Comparison of ENCODE assay signal across 4 fruit fly cellular contexts in the genomic region with DNA sequence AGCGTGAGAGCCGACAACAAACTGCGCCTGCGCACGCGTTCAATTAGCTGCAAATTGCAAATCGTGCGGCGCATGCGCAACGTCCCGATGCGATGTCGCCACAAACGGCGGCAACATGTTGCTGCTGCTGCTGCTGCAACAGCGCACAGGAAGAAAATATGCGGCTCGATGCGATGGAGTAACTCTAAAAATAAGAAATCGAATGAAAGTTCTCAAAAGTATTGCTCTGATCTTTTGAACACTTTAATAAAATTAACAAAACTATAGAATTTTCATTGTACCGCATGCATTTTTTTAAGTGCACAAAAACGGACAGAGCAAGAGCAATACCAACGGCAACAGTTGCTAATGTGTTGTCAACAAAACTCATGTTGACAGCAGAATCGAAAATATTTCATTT.
A peak's percentile ranks its signal among the peaks of the same experiment; 100 is the strongest.
TF ChIP-seq lines count a peak whose summit lies in the region.

No protein-coding gene starts in this region.

- no peak for TF ChIP-seq CTCF in whole organism, embryonic (GFP tag; optimal IDR thresholded peaks at IDR 0.05; lab: Kevin White, UChicago)

TF ChIP-seq in whole organism, embryonic, 481 proteins besides CTCF, POLR2A, EP300 and RAD21 (continues in another document):
- TF ChIP-seq CG11696 (GFP tag; IDR thresholded peaks at IDR 0.05; lab: Robert Waterston, UW) = no peak
- TF ChIP-seq Antp (GFP tag; optimal IDR thresholded peaks at IDR 0.05; lab: Kevin White, UChicago) = no peak
- peak; percentile 76 for TF ChIP-seq sens-2 (GFP tag; IDR thresholded peaks at IDR 0.05; lab: Robert Waterston, UW)
- no peak for TF ChIP-seq Hey (tag; optimal IDR thresholded peaks at IDR 0.05; lab: Kevin White, UChicago)
- no peak for TF ChIP-seq GATAe (GFP tag; conservative IDR thresholded peaks at IDR 0.05; lab: Robert Waterston, UW)
- no peak for TF ChIP-seq vfl (GFP tag; optimal IDR thresholded peaks at IDR 0.05; lab: Kevin White, UChicago)
- no peak for TF ChIP-seq H2.0 (GFP tag; IDR thresholded peaks at IDR 0.05; lab: Robert Waterston, UW)
- peak; percentile 84 for TF ChIP-seq Xrp1 (GFP tag; IDR thresholded peaks at IDR 0.05; lab: Robert Waterston, UW)
- no peak for TF ChIP-seq hb (GFP tag; IDR thresholded peaks at IDR 0.05; lab: Robert Waterston, UW; ENCODE audit: partially characterized antibody)
- TF ChIP-seq CG1024 (GFP tag; IDR thresholded peaks at IDR 0.05; lab: Robert Waterston, UW) = 0 out of 2 replicates have a peak, but pooled peaks have one; percentile 14
- TF ChIP-seq CG11085 (GFP tag; IDR thresholded peaks at IDR 0.05; lab: Robert Waterston, UW) = no peak
- no peak for TF ChIP-seq ap (GFP tag; IDR thresholded peaks at IDR 0.05; lab: Robert Waterston, UW)
- peak; percentile 17 for TF ChIP-seq org-1 (GFP tag; optimal IDR thresholded peaks at IDR 0.05; lab: Kevin White, UChicago)
- TF ChIP-seq bowl (GFP tag; IDR thresholded peaks at IDR 0.05; lab: Robert Waterston, UW) = no peak
- TF ChIP-seq pros (GFP tag; optimal IDR thresholded peaks at IDR 0.05; lab: Kevin White, UChicago) = no peak
- no peak for TF ChIP-seq sna (GFP tag; IDR thresholded peaks at IDR 0.05; lab: Robert Waterston, UW; ENCODE audit: partially characterized antibody)
- no peak for TF ChIP-seq HLHmδ (GFP tag; optimal IDR thresholded peaks at IDR 0.05; lab: Kevin White, UChicago)
- TF ChIP-seq grau (tag; optimal IDR thresholded peaks at IDR 0.05; lab: Kevin White, UChicago) = no peak
- TF ChIP-seq CHES-1-like (GFP tag; optimal IDR thresholded peaks at IDR 0.05; lab: Kevin White, UChicago) = peak; percentile 15
- TF ChIP-seq ttk (GFP tag; IDR thresholded peaks at IDR 0.05; lab: Robert Waterston, UW) = 0 out of 2 replicates have a peak, but pooled peaks have one; percentile 27
- no peak for TF ChIP-seq Bgb (GFP tag; IDR thresholded peaks at IDR 0.05; lab: Robert Waterston, UW; ENCODE audit: partially characterized antibody)

TF ChIP-seq in whole organism, prepupa, 60 proteins besides CTCF, POLR2A, EP300 and RAD21 (continues in another document):
- TF ChIP-seq esn (GFP tag; optimal IDR thresholded peaks at IDR 0.05; lab: Kevin White, UChicago) (peak; percentile 85), CG7368 (GFP tag; optimal IDR thresholded peaks at IDR 0.05; lab: Kevin White, UChicago) (peak; percentile 68), CG11762 (GFP tag; optimal IDR thresholded peaks at IDR 0.05; lab: Kevin White, UChicago; ENCODE audit: insufficient read depth) (peak; percentile 55), CG4318 (GFP tag; optimal IDR thresholded peaks at IDR 0.05; lab: Kevin White, UChicago) (peak; percentile 75), Lpt (GFP tag; optimal IDR thresholded peaks at IDR 0.05; lab: Kevin White, UChicago) (peak; percentile 64), CG31627 (GFP tag; optimal IDR thresholded peaks at IDR 0.05; lab: Kevin White, UChicago) (peak; percentile 74), CG8319 (GFP tag; optimal IDR thresholded peaks at IDR 0.05; lab: Kevin White, UChicago) (peak; percentile 52), Eip93F (GFP tag; optimal IDR thresholded peaks at IDR 0.05; lab: Kevin White, UChicago) (no peak), CG15336 (GFP tag; IDR thresholded peaks at IDR 0.05; lab: Robert Waterston, UW) (peak; percentile 94), CG3919 (GFP tag; optimal IDR thresholded peaks at IDR 0.05; lab: Kevin White, UChicago) (peak; percentile 69), achi (GFP tag; optimal IDR thresholded peaks at IDR 0.05; lab: Kevin White, UChicago) (peak; percentile 65), lz (GFP tag; optimal IDR thresholded peaks at IDR 0.05; lab: Kevin White, UChicago) (peak; percentile 67), CG6808 (GFP tag; optimal IDR thresholded peaks at IDR 0.05; lab: Kevin White, UChicago) (peak; percentile 66), cyc (GFP tag; optimal IDR thresholded peaks at IDR 0.05; lab: Kevin White, UChicago) (peak; percentile 60), Eip75B (GFP tag; optimal IDR thresholded peaks at IDR 0.05; lab: Kevin White, UChicago) (peak; percentile 57), eg (GFP tag; IDR thresholded peaks at IDR 0.05; lab: Robert Waterston, UW) (peak; percentile 94), spab (GFP tag; optimal IDR thresholded peaks at IDR 0.05; lab: Kevin White, UChicago) (peak; percentile 57), CG6792 (GFP tag; optimal IDR thresholded peaks at IDR 0.05; lab: Kevin White, UChicago) (peak; percentile 69), Ets21C (GFP tag; optimal IDR thresholded peaks at IDR 0.05; lab: Kevin White, UChicago) (peak; percentile 64), Blimp-1 (GFP tag; optimal IDR thresholded peaks at IDR 0.05; lab: Kevin White, UChicago) (peak; percentile 44), acj6 (GFP tag; optimal IDR thresholded peaks at IDR 0.05; lab: Kevin White, UChicago) (peak; percentile 59), CG16779 (tag; optimal IDR thresholded peaks at IDR 0.05; lab: Kevin White, UChicago) (peak; percentile 21)

TF ChIP-seq in whole organism, pupa, 21 proteins besides CTCF, POLR2A, EP300 and RAD21:
- peak; percentile 72 for TF ChIP-seq CG9948 (tag; optimal IDR thresholded peaks at IDR 0.05; lab: Kevin White, UChicago)
- TF ChIP-seq CG8301 (tag; optimal IDR thresholded peaks at IDR 0.05; lab: Kevin White, UChicago) = peak; percentile 89
- TF ChIP-seq fd96Ca (GFP tag; IDR thresholded peaks at IDR 0.05; lab: Robert Waterston, UW) = peak; percentile 93
- peak; percentile 88 for TF ChIP-seq CG14655 (GFP tag; optimal IDR thresholded peaks at IDR 0.05; lab: Kevin White, UChicago)
- peak; percentile 34 for TF ChIP-seq CG34367 (tag; optimal IDR thresholded peaks at IDR 0.05; lab: Kevin White, UChicago)
- no peak for TF ChIP-seq CG13204 (GFP tag; optimal IDR thresholded peaks at IDR 0.05; lab: Kevin White, UChicago)
- peak; percentile 92 for TF ChIP-seq Ets98B (GFP tag; IDR thresholded peaks at IDR 0.05; lab: Robert Waterston, UW)
- TF ChIP-seq CG4496 (GFP tag; IDR thresholded peaks at IDR 0.05; lab: Robert Waterston, UW) = peak; percentile 93
- peak; percentile 87 for TF ChIP-seq CG12605 (GFP tag; IDR thresholded peaks at IDR 0.05; lab: Robert Waterston, UW)
- TF ChIP-seq CG10348 (GFP tag; IDR thresholded peaks at IDR 0.05; lab: Robert Waterston, UW) = peak; percentile 54; the same call in 1 of the 2 replicates
- TF ChIP-seq Pif1A (GFP tag; optimal IDR thresholded peaks at IDR 0.05; lab: Kevin White, UChicago) = peak; percentile 73
- TF ChIP-seq gl (tag; optimal IDR thresholded peaks at IDR 0.05; lab: Kevin White, UChicago) = no peak
- no peak for TF ChIP-seq EcR (GFP tag; optimal IDR thresholded peaks at IDR 0.05; lab: Kevin White, UChicago)
- TF ChIP-seq CG15710 (tag; optimal IDR thresholded peaks at IDR 0.05; lab: Kevin White, UChicago) = peak; percentile 75
- peak; percentile 74 for TF ChIP-seq CG17806 (tag; optimal IDR thresholded peaks at IDR 0.05; lab: Kevin White, UChicago)
- peak; percentile 38 for TF ChIP-seq Snoo (tag; optimal IDR thresholded peaks at IDR 0.05; lab: Kevin White, UChicago)
- TF ChIP-seq CG8159 (tag; optimal IDR thresholded peaks at IDR 0.05; lab: Kevin White, UChicago) = peak; percentile 71
- peak; percentile 72 for TF ChIP-seq rn (GFP tag; IDR thresholded peaks at IDR 0.05; lab: Robert Waterston, UW)
- peak; percentile 72 for TF ChIP-seq Pif1B (GFP tag; optimal IDR thresholded peaks at IDR 0.05; lab: Kevin White, UChicago)
- peak; percentile 92 for TF ChIP-seq CG32121 (GFP tag; IDR thresholded peaks at IDR 0.05; lab: Robert Waterston, UW)
- TF ChIP-seq D1 (tag; optimal IDR thresholded peaks at IDR 0.05; lab: Kevin White, UChicago) = no peak

TF ChIP-seq in whole organism, wandering third instar larva, 38 proteins besides CTCF, POLR2A, EP300 and RAD21 (continues in another document):
- TF ChIP-seq CG32264 (GFP tag; optimal IDR thresholded peaks at IDR 0.05; lab: Kevin White, UChicago) = peak; percentile 28
- no peak for TF ChIP-seq Dfd (GFP tag; optimal IDR thresholded peaks at IDR 0.05; lab: Kevin White, UChicago)
- peak; percentile 57 for TF ChIP-seq CG9705 (GFP tag; optimal IDR thresholded peaks at IDR 0.05; lab: Kevin White, UChicago)
- no peak for TF ChIP-seq Mio (GFP tag; optimal IDR thresholded peaks at IDR 0.05; lab: Kevin White, UChicago)
- TF ChIP-seq fru (GFP tag; optimal IDR thresholded peaks at IDR 0.05; lab: Kevin White, UChicago) = peak; percentile 63
- peak; percentile 64 for TF ChIP-seq dmrt93B (GFP tag; optimal IDR thresholded peaks at IDR 0.05; lab: Kevin White, UChicago)
- no peak for TF ChIP-seq dl (GFP tag; optimal IDR thresholded peaks at IDR 0.05; lab: Kevin White, UChicago; ENCODE audit: insufficient read depth in 1 of 2, partially characterized antibody in 2 of 2)
- TF ChIP-seq jim (GFP tag; optimal IDR thresholded peaks at IDR 0.05; lab: Kevin White, UChicago) = no peak
- peak; percentile 39 for TF ChIP-seq Jra (GFP tag; optimal IDR thresholded peaks at IDR 0.05; lab: Kevin White, UChicago)
- TF ChIP-seq sv (GFP tag; optimal IDR thresholded peaks at IDR 0.05; lab: Kevin White, UChicago) = no peak
- TF ChIP-seq ey (GFP tag; optimal IDR thresholded peaks at IDR 0.05; lab: Kevin White, UChicago) = peak; percentile 59
- peak; percentile 55 for TF ChIP-seq psq (GFP tag; optimal IDR thresholded peaks at IDR 0.05; lab: Kevin White, UChicago)
- TF ChIP-seq Dif (GFP tag; optimal IDR thresholded peaks at IDR 0.05; lab: Kevin White, UChicago; ENCODE audit: partially characterized antibody) = no peak
- no peak for TF ChIP-seq GATAd (GFP tag; optimal IDR thresholded peaks at IDR 0.05; lab: Kevin White, UChicago)
- TF ChIP-seq OdsH (GFP tag; optimal IDR thresholded peaks at IDR 0.05; lab: Kevin White, UChicago) = peak; percentile 79
- no peak for TF ChIP-seq CrebA (GFP tag; optimal IDR thresholded peaks at IDR 0.05; lab: Kevin White, UChicago; ENCODE audit: borderline replicate concordance)
- peak; percentile 42 for TF ChIP-seq brk (GFP tag; optimal IDR thresholded peaks at IDR 0.05; lab: Kevin White, UChicago)
- TF ChIP-seq usp (GFP tag; optimal IDR thresholded peaks at IDR 0.05; lab: Kevin White, UChicago) = no peak
- peak; percentile 85 for TF ChIP-seq HLH106 (tag; optimal IDR thresholded peaks at IDR 0.05; lab: Kevin White, UChicago)
- peak in 1 of 2 experiments; percentile 67 for TF ChIP-seq foxo (GFP tag; optimal IDR thresholded peaks at IDR 0.05; lab: Kevin White, UChicago)
- no peak for TF ChIP-seq Rel (GFP tag; optimal IDR thresholded peaks at IDR 0.05; lab: Kevin White, UChicago)
- no peak for TF ChIP-seq Rel (tag; optimal IDR thresholded peaks at IDR 0.05; lab: Kevin White, UChicago)
- peak; percentile 69 for TF ChIP-seq Hnf4 (GFP tag; optimal IDR thresholded peaks at IDR 0.05; lab: Kevin White, UChicago)
- TF ChIP-seq br (GFP tag; optimal IDR thresholded peaks at IDR 0.05; lab: Kevin White, UChicago) = peak; percentile 74
- TF ChIP-seq Myc (optimal IDR thresholded peaks at IDR 0.05; lab: Kevin White, UChicago) = no peak
- no peak for TF ChIP-seq lola (GFP tag; optimal IDR thresholded peaks at IDR 0.05; lab: Kevin White, UChicago)
- no peak for TF ChIP-seq Vsx2 (GFP tag; optimal IDR thresholded peaks at IDR 0.05; lab: Kevin White, UChicago; ENCODE audit: partially characterized antibody)
- TF ChIP-seq Hr83 (GFP tag; optimal IDR thresholded peaks at IDR 0.05; lab: Kevin White, UChicago; ENCODE audit: poor library complexity, severe bottlenecking) = no peak
- TF ChIP-seq woc (GFP tag; optimal IDR thresholded peaks at IDR 0.05; lab: Kevin White, UChicago) = peak; percentile 37
